Worm (Caenorhabditis elegans): ENCODE data around the gene lys-8.
A peak's percentile ranks its signal among the peaks of the same experiment; 100 is the strongest.

The lys-8 gene

ce11 chrII:5565082-5565623, 20.8 kb upstream of the lys-8 start:
- TF ChIP-seq sea-2 (GFP tag; IDR thresholded peaks at IDR 0.05) = no peak
- no peak for TF ChIP-seq ztf-22 (GFP tag; optimal IDR thresholded peaks at IDR 0.05)
- no peak for TF ChIP-seq xnd-1 (tag; optimal IDR thresholded peaks at IDR 0.05)
- no peak for TF ChIP-seq bed-2 (GFP tag; IDR thresholded peaks at IDR 0.05)
- TF ChIP-seq F39B2.1 (GFP tag; IDR thresholded peaks at IDR 0.05) = no peak
- peak; percentile 72; the same call in 1 of the 2 replicates for TF ChIP-seq pbrm-1 (GFP tag; IDR thresholded peaks at IDR 0.05)
- 0 out of 2 replicates have a peak, but pooled peaks have one; percentile 41 for TF ChIP-seq nfyb-1 (GFP tag; IDR thresholded peaks at IDR 0.05)
- TF ChIP-seq sdz-38 (tag; optimal IDR thresholded peaks at IDR 0.05) = no peak
- TF ChIP-seq madf-8 (GFP tag; conservative IDR thresholded peaks at IDR 0.05) = no peak
- TF ChIP-seq F57A8.1 (GFP tag; optimal IDR thresholded peaks at IDR 0.05) = no peak
- TF ChIP-seq ceh-100 (GFP tag; IDR thresholded peaks at IDR 0.05) = no peak
- 0 out of 2 replicates have a peak, but pooled peaks have one; percentile 56 for TF ChIP-seq lin-26 (GFP tag; IDR thresholded peaks at IDR 0.05)
- TF ChIP-seq ztf-25 (GFP tag; IDR thresholded peaks at IDR 0.05) = no peak
- TF ChIP-seq hmg-20 (GFP tag; IDR thresholded peaks at IDR 0.05) = no peak
- TF ChIP-seq nfya-1 (tag; optimal IDR thresholded peaks at IDR 0.05; ENCODE audit: borderline replicate concordance, insufficient read depth) = no peak
- TF ChIP-seq snpc-4 (GFP tag; optimal IDR thresholded peaks at IDR 0.05) = no peak
- TF ChIP-seq snpc-4 (tag; optimal IDR thresholded peaks at IDR 0.05) = peak in 2 of 4 experiments; percentile 75 to 91
- peak; percentile 82; the same call in 1 of the 2 replicates for TF ChIP-seq attf-6 (GFP tag; IDR thresholded peaks at IDR 0.05)
- 0 out of 2 replicates have a peak, but pooled peaks have one; percentile 50 for TF ChIP-seq cebp-2 (GFP tag; IDR thresholded peaks at IDR 0.05)
- no peak for TF ChIP-seq hsf-1 (GFP tag; IDR thresholded peaks at IDR 0.05)
- TF ChIP-seq snpc-1.1 (tag; optimal IDR thresholded peaks at IDR 0.05; ENCODE audit: insufficient read depth) = peak; percentile 80
- no peak for TF ChIP-seq attf-5 (GFP tag; optimal IDR thresholded peaks at IDR 0.05)
- no peak for TF ChIP-seq F55B11.4 (tag; optimal IDR thresholded peaks at IDR 0.05; ENCODE audit: borderline replicate concordance, insufficient read depth)
- no peak for TF ChIP-seq fkh-3 (tag; optimal IDR thresholded peaks at IDR 0.05)
- peak; percentile 74 for TF ChIP-seq hmg-1.2 (GFP tag; IDR thresholded peaks at IDR 0.05)

DNA sequence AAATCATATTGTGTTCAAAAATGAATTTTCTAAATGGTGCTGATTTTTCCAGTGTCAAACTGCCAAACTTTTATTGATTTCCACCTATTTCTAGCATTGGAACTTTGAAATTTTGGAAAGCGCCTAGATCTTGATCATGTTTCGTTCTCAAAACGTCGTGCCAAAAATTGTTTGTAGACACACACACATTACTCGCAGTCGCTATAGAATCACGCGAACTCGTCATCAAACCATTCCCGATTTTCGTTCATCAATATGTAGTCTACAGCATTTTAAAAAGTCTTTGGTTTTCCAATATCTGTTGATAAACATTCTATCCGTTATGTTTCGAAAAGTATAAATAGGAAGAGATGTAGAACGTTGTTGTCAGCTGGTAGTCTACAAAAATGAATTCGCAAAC, 15.7 kb upstream of the lys-8 start, which contains the start of the genes C17C3.1 and C17C3.15:
Gene C17C3.1, plus strand, starts transcription at position 301 of the 400 bp plus-strand sequence.
Gene C17C3.15, plus strand, starts transcription at position 383 of the 400 bp plus-strand sequence.
- TF ChIP-seq B0336.3 (GFP tag; IDR thresholded peaks at IDR 0.05) = no peak
- TF ChIP-seq ztf-28 (GFP tag; IDR thresholded peaks at IDR 0.05) = no peak
- no peak for TF ChIP-seq ceh-91 (GFP tag; IDR thresholded peaks at IDR 0.05)
- TF ChIP-seq nhr-27 (tag; optimal IDR thresholded peaks at IDR 0.05) = no peak
- TF ChIP-seq him-1 (tag; optimal IDR thresholded peaks at IDR 0.05) = no peak
- no peak for TF ChIP-seq efl-1 (GFP tag; optimal IDR thresholded peaks at IDR 0.05)

DNA sequence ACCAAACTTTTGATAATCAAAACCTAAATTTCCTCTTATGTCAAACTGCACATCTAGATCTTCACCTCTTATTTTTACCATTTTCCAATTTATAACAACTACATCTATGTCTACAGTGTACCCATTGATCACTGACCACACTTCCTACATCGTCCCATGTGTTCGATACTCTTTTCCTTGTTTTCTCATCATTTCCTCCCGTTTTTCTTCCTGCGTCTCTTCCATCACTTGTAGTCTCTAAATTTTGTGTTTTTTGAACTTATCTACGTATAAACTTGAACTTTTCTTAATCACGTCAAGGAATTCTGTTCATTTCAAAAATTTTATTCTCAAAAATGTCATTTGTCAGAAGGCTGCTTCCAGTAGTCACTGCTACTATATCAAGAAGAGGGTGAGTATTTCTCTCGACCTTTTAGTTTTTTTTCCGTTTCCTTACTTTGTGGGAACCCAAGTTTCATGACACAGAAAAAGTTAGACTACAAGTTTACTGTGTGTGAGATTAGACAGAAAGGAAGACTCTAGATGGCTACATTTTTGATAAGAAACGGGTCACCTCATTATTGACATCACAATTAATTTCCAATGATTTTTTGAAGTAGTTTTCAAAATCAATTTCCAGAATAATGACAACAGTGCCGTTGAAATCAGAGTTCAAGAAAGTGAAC, 13.8 kb upstream of the lys-8 start:
- TF ChIP-seq ccch-3 (GFP tag; optimal IDR thresholded peaks at IDR 0.05) (no peak), attf-5 (GFP tag; optimal IDR thresholded peaks at IDR 0.05) (peak; percentile 5), ztf-6 (GFP tag; IDR thresholded peaks at IDR 0.05) (no peak), nhr-120 (GFP tag; IDR thresholded peaks at IDR 0.05) (no peak), lir-1 (GFP tag; conservative IDR thresholded peaks at IDR 0.05) (no peak), sptf-2 (GFP tag; optimal IDR thresholded peaks at IDR 0.05) (no peak), gei-17 (GFP tag; optimal IDR thresholded peaks at IDR 0.05) (no peak), tlf-1 (GFP tag; optimal IDR thresholded peaks at IDR 0.05) (no peak), hsf-1 (GFP tag; IDR thresholded peaks at IDR 0.05) (no peak), ets-4 (GFP tag; optimal IDR thresholded peaks at IDR 0.05) (no peak), egl-44 (GFP tag; IDR thresholded peaks at IDR 0.05) (no peak), athp-1 (tag; optimal IDR thresholded peaks at IDR 0.05) (no peak), dpl-1 (GFP tag; optimal IDR thresholded peaks at IDR 0.05) (no peak), hlh-26 (GFP tag; conservative IDR thresholded peaks at IDR 0.05) (no peak), snpc-4 (GFP tag; optimal IDR thresholded peaks at IDR 0.05) (no peak), snpc-4 (tag; optimal IDR thresholded peaks at IDR 0.05) (peak in 1 of 4 experiments; percentile 51), ceh-91 (GFP tag; IDR thresholded peaks at IDR 0.05) (no peak), nhr-80 (tag; optimal IDR thresholded peaks at IDR 0.05) (peak; percentile 38), mel-28 (tag; optimal IDR thresholded peaks at IDR 0.05; ENCODE audit: borderline replicate concordance) (no peak)
